Worm (Caenorhabditis elegans) whole organism, L4 larva: ENCODE results near the gene D1086.11.
"Not testable (repeated sequence)": the region's sequence is repeated elsewhere in the genome, so short reads cannot be mapped to it uniquely, and the experiment has no call there.

Source experiments
- D1046.2 ChIP-seq: fragments of 200-800 bp; sonication (Bioruptor generic); IDR thresholded peaks from 2 replicates; pipeline ENCODE4 v1.3.6; 2022; ENCODE audit warnings: missing genetic modification characterization, missing compliant biosample characterization
- F37D6.2 ChIP-seq: sonication (generic microtip); optimal IDR thresholded peaks from 2 replicates; lab custom pipeline; 2016; ENCODE audit warnings: mild to moderate bottlenecking, missing genetic modification characterization, missing compliant biosample characterization
- T26A8.4 ChIP-seq: fragments of 200-800 bp; sonication (Bioruptor generic); IDR thresholded peaks from 2 replicates; pipeline ENCODE4 v1.3.6; 2022; ENCODE audit warnings: missing genetic modification characterization, missing compliant biosample characterization
- Y105C5A.15 ChIP-seq: fragments of 200-800 bp; sonication (Bioruptor generic); IDR thresholded peaks from 2 replicates; pipeline ENCODE4 v1.3.6; 2022; ENCODE audit warnings: missing genetic modification characterization, missing compliant biosample characterization
- Y48G9A.11 ChIP-seq: fragments of 200-800 bp; sonication (Bioruptor generic); IDR thresholded peaks from 2 replicates; pipeline ENCODE4 v1.3.6; 2022; ENCODE audit warnings: missing genetic modification reagents, missing genetic modification characterization, missing compliant biosample characterization
- Y75B8A.6 ChIP-seq: fragments of 200-800 bp; sonication (Bioruptor generic); IDR thresholded peaks from 2 replicates; pipeline ENCODE4 v1.3.6; 2022; ENCODE audit warnings: missing genetic modification reagents, missing genetic modification characterization, missing compliant biosample characterization
- ZK337.2 ChIP-seq: fragments of 200-800 bp; sonication (Bioruptor generic); IDR thresholded peaks from 2 replicates; pipeline ENCODE4 v1.3.6; 2022; ENCODE audit warnings: missing genetic modification reagents, missing genetic modification characterization, missing compliant biosample characterization
- ceh-20 ChIP-seq: fragments of 200-800 bp; sonication (Bioruptor generic); IDR thresholded peaks from 2 replicates; pipeline ENCODE4 v1.3.6; 2022; ENCODE audit warnings: missing genetic modification reagents, missing genetic modification characterization, missing compliant biosample characterization
- ceh-32 ChIP-seq: sonication (generic microtip); optimal IDR thresholded peaks from 2 replicates; lab custom pipeline; 2016; ENCODE audit warnings: mild to moderate bottlenecking, missing genetic modification characterization, missing compliant biosample characterization; ENCODE audit not compliant: poor library complexity
- ceh-44 ChIP-seq: fragments of 200-800 bp; sonication (Bioruptor generic); IDR thresholded peaks from 2 replicates; pipeline ENCODE4 v1.3.6; 2022; ENCODE audit warnings: missing genetic modification reagents, missing genetic modification characterization, missing compliant biosample characterization
- ctbp-1 ChIP-seq: fragments of 200-800 bp; sonication (Bioruptor generic); IDR thresholded peaks from 2 replicates; pipeline ENCODE4 v1.3.6; 2022; ENCODE audit warnings: missing genetic modification reagents, missing genetic modification characterization, missing compliant biosample characterization
- daf-8 ChIP-seq: fragments of 200-800 bp; sonication (Bioruptor generic); IDR thresholded peaks from 2 replicates; pipeline ENCODE4 v1.3.6; 2022; ENCODE audit warnings: missing genetic modification characterization, missing compliant biosample characterization
- dmd-6 ChIP-seq: fragments of 200-800 bp; sonication (Bioruptor generic); IDR thresholded peaks from 2 replicates; pipeline ENCODE4 v1.3.6; 2022; ENCODE audit warnings: missing genetic modification reagents, missing genetic modification characterization, missing compliant biosample characterization
- duxl-1 ChIP-seq: sonication (generic microtip); optimal IDR thresholded peaks from 2 replicates; lab custom pipeline; 2016; ENCODE audit warnings: mild to moderate bottlenecking, missing genetic modification characterization, moderate library complexity, missing compliant biosample characterization; ENCODE audit not compliant: poor library complexity
- dve-1 ChIP-seq: sonication (generic microtip); optimal IDR thresholded peaks from 2 replicates; lab custom pipeline; 2017; ENCODE audit warnings: antibody characterized with exemption, mild to moderate bottlenecking, missing genetic modification characterization, missing compliant biosample characterization; ENCODE audit not compliant: insufficient read depth
- egl-43 ChIP-seq: fragments of 200-800 bp; sonication (Bioruptor generic); IDR thresholded peaks from 2 replicates; pipeline ENCODE4 v1.3.6; 2022; ENCODE audit warnings: missing genetic modification reagents, missing genetic modification characterization, missing compliant biosample characterization
- gei-8 ChIP-seq: fragments of 200-800 bp; sonication (Bioruptor generic); optimal IDR thresholded peaks from 2 replicates; lab custom pipeline; 2018; ENCODE audit warnings: mild to moderate bottlenecking, missing genetic modification characterization, missing compliant biosample characterization
- hlh-11 ChIP-seq: fragments of 200-800 bp; sonication (Bioruptor generic); optimal IDR thresholded peaks from 2 replicates; lab custom pipeline; 2018; ENCODE audit warnings: mild to moderate bottlenecking, missing genetic modification characterization, missing compliant biosample characterization
- lim-7 ChIP-seq: fragments of 200-800 bp; sonication (Bioruptor generic); IDR thresholded peaks from 2 replicates; pipeline ENCODE4 v1.3.6; 2022; ENCODE audit warnings: missing genetic modification characterization, missing compliant biosample characterization
- lin-1 ChIP-seq: fragments of 200-800 bp; sonication (Bioruptor generic); IDR thresholded peaks from 2 replicates; pipeline ENCODE4 v1.3.6; 2022; ENCODE audit warnings: missing genetic modification reagents, missing genetic modification characterization, missing compliant biosample characterization
- lin-15B ChIP-seq: fragments of 150-350 bp; sonication (generic microtip); optimal IDR thresholded peaks from 3 replicates; lab custom pipeline; 2014; ENCODE audit warnings: missing biosample characterization, missing genetic modification characterization
- lin-29 ChIP-seq: fragments of 200-800 bp; sonication (Bioruptor generic); IDR thresholded peaks from 2 replicates; pipeline ENCODE4 v1.3.6; 2022; ENCODE audit warnings: missing genetic modification reagents, missing genetic modification characterization, missing compliant biosample characterization
- lin-38 ChIP-seq: fragments of 200-800 bp; sonication (Bioruptor generic); IDR thresholded peaks from 2 replicates; pipeline ENCODE4 v1.3.6; 2022; ENCODE audit warnings: missing genetic modification reagents, missing genetic modification characterization, missing compliant biosample characterization
- madf-5 ChIP-seq, 2 experiments: fragments of 200-800 bp; sonication (Bioruptor generic); IDR thresholded peaks; 2 replicates each; pipeline ENCODE4 v1.3.6; 2022; ENCODE audit warnings: missing compliant biosample characterization in 2 of 2, missing genetic modification characterization in 2 of 2
- madf-9 ChIP-seq: fragments of 200-800 bp; sonication (Bioruptor generic); conservative IDR thresholded peaks from 2 replicates; pipeline ENCODE4 v1.3.6; 2022; ENCODE audit warnings: missing genetic modification reagents, missing genetic modification characterization, missing compliant biosample characterization
- mdt-29 ChIP-seq: fragments of 200-800 bp; sonication (Bioruptor generic); IDR thresholded peaks from 2 replicates; pipeline ENCODE4 v1.3.6; 2022; ENCODE audit warnings: missing genetic modification reagents, missing genetic modification characterization, missing compliant biosample characterization
- mep-1 ChIP-seq: fragments of 150-350 bp; sonication (generic microtip); optimal IDR thresholded peaks from 3 replicates; lab custom pipeline; 2014; ENCODE audit warnings: missing biosample characterization, missing genetic modification characterization
- mes-2 ChIP-seq: sonication (generic microtip); optimal IDR thresholded peaks from 2 replicates; lab custom pipeline; 2016; ENCODE audit warnings: missing genotype, mild to moderate bottlenecking, missing genetic modification characterization, missing compliant biosample characterization; ENCODE audit not compliant: poor library complexity, severe bottlenecking
- nhr-25 ChIP-seq: sonication (generic microtip); optimal IDR thresholded peaks from 2 replicates; lab custom pipeline; 2017; ENCODE audit warnings: missing genetic modification characterization, mild to moderate bottlenecking, missing compliant biosample characterization, antibody characterized with exemption, moderate library complexity, borderline replicate concordance; ENCODE audit not compliant: insufficient read depth
- nhr-41 ChIP-seq: fragments of 200-800 bp; sonication (Bioruptor generic); IDR thresholded peaks from 2 replicates; pipeline ENCODE4 v1.3.6; 2022; ENCODE audit warnings: missing genetic modification reagents, missing genetic modification characterization, missing compliant biosample characterization
- nhr-42 ChIP-seq: fragments of 200-800 bp; sonication (Bioruptor generic); IDR thresholded peaks from 2 replicates; pipeline ENCODE4 v1.3.6; 2022; ENCODE audit warnings: missing genetic modification characterization, missing compliant biosample characterization
- pha-4 ChIP-seq, 2 experiments: fragments of 150-350 bp in 1 of 2; fragments of 200-800 bp in 1 of 2; sonication (Bioruptor generic) in 1 of 2; IDR thresholded peaks in 1 of 2; optimal IDR thresholded peaks in 1 of 2; 2 replicates each; pipeline versions ENCODE4 v1.3.6 to Lab custom; 2014 to 2022; ENCODE audit warnings: missing genetic modification characterization in 2 of 2, missing genetic modification reagents in 2 of 2, missing biosample characterization in 1 of 2, missing compliant biosample characterization in 1 of 2
- pqm-1 ChIP-seq: sonication (generic microtip); optimal IDR thresholded peaks from 2 replicates; lab custom pipeline; 2017; ENCODE audit warnings: missing biosample characterization, missing genetic modification characterization
- rbr-2 ChIP-seq: sonication (generic microtip); optimal IDR thresholded peaks from 2 replicates; lab custom pipeline; 2016; ENCODE audit warnings: missing genotype, missing genetic modification characterization, missing compliant biosample characterization
- saeg-2 ChIP-seq: fragments of 200-800 bp; sonication (Bioruptor generic); IDR thresholded peaks from 2 replicates; pipeline ENCODE4 v1.3.6; 2022; ENCODE audit warnings: missing genetic modification reagents, missing genetic modification characterization, missing compliant biosample characterization
- snpc-1.2 ChIP-seq: fragments of 200-800 bp; sonication (Bioruptor generic); IDR thresholded peaks from 2 replicates; pipeline ENCODE4 v1.3.6; 2022; ENCODE audit warnings: missing genetic modification reagents, missing genetic modification characterization, missing compliant biosample characterization
- tag-97 ChIP-seq: fragments of 200-800 bp; sonication (Bioruptor generic); IDR thresholded peaks from 2 replicates; pipeline ENCODE4 v1.3.6; 2022; ENCODE audit warnings: missing genetic modification characterization, missing compliant biosample characterization
- tra-1 ChIP-seq: fragments of 200-800 bp; sonication (Bioruptor generic); IDR thresholded peaks from 2 replicates; pipeline ENCODE4 v1.3.6; 2022; ENCODE audit warnings: missing genetic modification reagents, missing genetic modification characterization, missing compliant biosample characterization
- unc-130 ChIP-seq: sonication (generic microtip); optimal IDR thresholded peaks from 2 replicates; lab custom pipeline; 2016; ENCODE audit warnings: missing genetic modification reagents, missing genetic modification characterization, missing compliant biosample characterization
- vab-7 ChIP-seq: fragments of 200-800 bp; sonication (Bioruptor generic); IDR thresholded peaks from 2 replicates; pipeline ENCODE4 v1.3.6; 2022; ENCODE audit warnings: missing genetic modification reagents, missing genetic modification characterization, missing compliant biosample characterization

D1086.11 gene

ce11 chrV:14028256-14028743, 46.0 kb upstream of the D1086.11 start (continued):
- peak; percentile 56 for TF ChIP-seq dmd-6 (GFP tag; lab: Robert Waterston, UW)
- no peak for TF ChIP-seq egl-43
- TF ChIP-seq ceh-20 (GFP tag; lab: Robert Waterston, UW): 0 out of 2 replicates have a peak, but pooled peaks have one; percentile 34
- TF ChIP-seq, all 104 proteins: peak for 40

- TF ChIP-seq snpc-1.2 (GFP tag; lab: Robert Waterston, UW) (no peak), tra-1 (no peak), tag-97 (GFP tag; lab: Robert Waterston, UW) (no peak), ceh-20 (GFP tag; lab: Robert Waterston, UW) (no peak), T26A8.4 (GFP tag; lab: Robert Waterston, UW) (no peak), pqm-1 (tag; lab: Kevin White, UChicago) (no peak), ceh-32 (no peak), nhr-25 (tag; lab: Kevin White, UChicago) (no peak), gei-8 (GFP tag; lab: Kevin White, UChicago) (no peak)
- TF ChIP-seq, all 104 proteins: peak for 0
Measured at ce11 chrV:14033649-14034048, 40.6 kb upstream of the D1086.11 start, which contains the start of gene ins-10. TSS of gene ins-10 (plus strand) at chrV:14033949.

- TF ChIP-seq ceh-44 (peak; percentile 89), lin-29 (GFP tag; lab: Robert Waterston, UW) (peak; percentile 86), lin-38 (peak; percentile 99), rbr-2 (tag; lab: Kevin White, UChicago) (peak; percentile 56), nhr-41 (GFP tag; lab: Robert Waterston, UW) (peak; percentile 72; the same call in 1 of the 2 replicates), lim-7 (0 out of 2 replicates have a peak, but pooled peaks have one; percentile 51), vab-7 (GFP tag; lab: Robert Waterston, UW) (peak; percentile 95), ctbp-1 (peak; percentile 90), ceh-20 (GFP tag; lab: Robert Waterston, UW) (peak; percentile 96), lin-1 (GFP tag; lab: Robert Waterston, UW) (peak; percentile 68), mes-2 (peak; percentile 57), F37D6.2 (tag; lab: Kevin White, UChicago) (peak; percentile 32), Y48G9A.11 (GFP tag; lab: Robert Waterston, UW) (peak; percentile 86), madf-5 (GFP tag; IDR thresholded peaks at IDR 0.05; lab: Robert Waterston, UW) (0 out of 4 replicates have a peak, but pooled peaks of 1 of the 2 experiments have one; percentile 32), saeg-2 (GFP tag; lab: Robert Waterston, UW) (peak; percentile 92), dve-1 (peak; percentile 3), ZK337.2 (GFP tag; lab: Robert Waterston, UW) (0 out of 2 replicates have a peak, but pooled peaks have one; percentile 67), duxl-1 (tag; lab: Kevin White, UChicago) (peak; percentile 47), daf-8 (GFP tag; lab: Robert Waterston, UW) (peak; percentile 71; the same call in 1 of the 2 replicates), dmd-6 (GFP tag; lab: Robert Waterston, UW) (peak; percentile 89), Y105C5A.15 (peak; percentile 67; the same call in 1 of the 2 replicates), egl-43 (peak; percentile 92), Y75B8A.6 (GFP tag; lab: Robert Waterston, UW) (0 out of 2 replicates have a peak, but pooled peaks have one; percentile 54), T26A8.4 (GFP tag; lab: Robert Waterston, UW) (peak; percentile 96), unc-130 (GFP tag; lab: Kevin White, UChicago) (peak; percentile 43), mdt-29 (GFP tag; lab: Robert Waterston, UW) (peak; percentile 83), madf-9 (GFP tag; lab: Robert Waterston, UW) (peak; percentile 87), D1046.2 (GFP tag; lab: Robert Waterston, UW) (peak; percentile 94), tag-97 (GFP tag; lab: Robert Waterston, UW) (0 out of 2 replicates have a peak, but pooled peaks have one; percentile 42), pha-4 (GFP tag; IDR thresholded peaks at IDR 0.05; lab: Robert Waterston, UW) (peak; percentile 86), snpc-1.2 (GFP tag; lab: Robert Waterston, UW) (peak; percentile 90), tra-1 (peak; percentile 76; the same call in 1 of the 2 replicates), lin-15B (tag; lab: Kevin White, UChicago) (peak; percentile 17), hlh-11 (tag; lab: Kevin White, UChicago) (peak; percentile 54), nhr-42 (peak; percentile 95), mep-1 (tag; lab: Kevin White, UChicago) (peak; percentile 51)
- not testable (repeated sequence) for TF ChIP-seq pha-4 (tag; optimal IDR thresholded peaks at IDR 0.05; lab: Kevin White, UChicago)
Measured at ce11 chrV:14038328-14039084, 35.8 kb upstream of the D1086.11 start, which contains the start of gene vps-39. TSS of gene vps-39 (minus strand) at chrV:14038378.
